Fruit fly (Drosophila melanogaster) whole organism, pupa: ENCODE results near the gene CG7044.

Source experiments
- CG13204 ChIP-seq: fragments of 200-800 bp; sonication (Bioruptor generic); optimal IDR thresholded peaks from 2 replicates; lab custom pipeline; 2018; ENCODE audit warnings: missing biosample characterization, mild to moderate bottlenecking, missing genetic modification characterization, moderate library complexity
- CG32121 ChIP-seq: fragments of 200-800 bp; sonication (Bioruptor generic); IDR thresholded peaks from 2 replicates; pipeline ENCODE4 v1.3.6; 2022; ENCODE audit warnings: missing biosample characterization, missing genetic modification characterization
- CG34367 ChIP-seq: fragments of 200-800 bp; sonication (Bioruptor generic); optimal IDR thresholded peaks from 2 replicates; lab custom pipeline; 2018; ENCODE audit warnings: missing biosample characterization, mild to moderate bottlenecking, missing genetic modification characterization
- CG4496 ChIP-seq: fragments of 200-800 bp; sonication (Bioruptor generic); IDR thresholded peaks from 3 replicates; pipeline ENCODE4 v1.3.6; 2022; ENCODE audit warnings: missing biosample characterization, missing genetic modification characterization
- CG8159 ChIP-seq: fragments of 200-800 bp; sonication (Bioruptor generic); optimal IDR thresholded peaks from 3 replicates; lab custom pipeline; 2018; ENCODE audit warnings: missing biosample characterization, mild to moderate bottlenecking, missing genetic modification characterization, moderate library complexity
- D1 ChIP-seq: fragments of 200-800 bp; sonication (Bioruptor generic); optimal IDR thresholded peaks from 2 replicates; lab custom pipeline; 2018; ENCODE audit warnings: missing biosample characterization, mild to moderate bottlenecking, missing genetic modification characterization, moderate library complexity
- EcR ChIP-seq: fragments of 200-800 bp; sonication (Bioruptor generic); optimal IDR thresholded peaks from 3 replicates; lab custom pipeline; 2019; ENCODE audit warnings: missing biosample characterization, missing genetic modification characterization, mild to moderate bottlenecking, moderate library complexity, missing genetic modification reagents
- Pif1A ChIP-seq: fragments of 200-800 bp; sonication (Bioruptor generic); optimal IDR thresholded peaks from 3 replicates; lab custom pipeline; 2016; ENCODE audit warnings: missing biosample characterization, missing genetic modification characterization

DNA sequence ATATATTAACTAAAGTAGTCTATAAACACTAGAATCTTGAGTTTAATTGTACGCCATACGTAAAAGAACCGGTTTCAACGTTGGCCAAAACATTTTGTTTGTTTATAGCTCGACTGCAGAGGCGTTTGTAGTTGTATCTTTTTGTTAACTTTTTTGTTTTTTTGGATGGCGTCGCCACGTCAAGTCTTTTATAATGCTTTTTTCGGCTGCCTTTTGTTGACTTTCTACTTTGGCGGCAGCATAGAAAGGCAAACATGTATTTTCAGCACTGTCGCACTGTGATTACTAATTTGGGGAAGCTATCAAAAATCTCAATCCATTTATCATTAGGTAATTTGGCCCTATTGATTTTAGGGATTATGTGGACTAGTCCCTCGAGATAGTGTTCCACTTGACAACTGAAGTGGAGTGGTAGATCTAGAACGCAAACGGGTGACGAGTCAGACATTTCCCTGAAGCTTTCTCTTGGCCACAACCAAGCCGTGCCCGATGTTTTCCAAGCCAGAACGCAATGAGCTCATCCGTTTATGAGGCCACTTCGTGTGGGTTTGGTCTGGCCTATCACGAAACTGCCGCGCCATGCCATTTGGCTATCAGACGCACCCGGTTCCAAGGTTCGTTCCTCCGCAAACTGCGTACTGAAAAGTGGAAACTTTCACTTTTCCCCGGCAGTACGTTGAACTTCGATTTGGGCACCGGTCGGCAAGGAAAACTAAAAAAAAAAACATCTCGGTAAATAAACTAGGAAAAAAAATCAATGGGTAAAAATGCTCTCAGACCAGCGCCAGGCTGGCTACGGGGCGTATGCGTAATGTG lies 34.8 kb downstream of the CG7044 start:
- TF ChIP-seq CG8159 (tag; lab: Kevin White, UChicago) (no peak), CG34367 (tag; lab: Kevin White, UChicago) (no peak), CG13204 (GFP tag; lab: Kevin White, UChicago) (no peak), EcR (GFP tag; lab: Kevin White, UChicago) (no peak), CG4496 (GFP tag; lab: Robert Waterston, UW) (peak; percentile 62; the same call in 2 of the 3 replicates), CG32121 (GFP tag; lab: Robert Waterston, UW) (no peak), Pif1A (GFP tag; lab: Kevin White, UChicago) (no peak), D1 (no peak)
